Worm (Caenorhabditis elegans) whole organism, late embryonic: ENCODE measurements around the gene ZK287.1.

Experiments used
- dmd-4 ChIP-seq: sonication (generic microtip); optimal IDR thresholded peaks from 2 replicates; lab custom pipeline; 2016; ENCODE audit warnings: borderline replicate concordance, missing genetic modification characterization, missing compliant biosample characterization
- pha-4 ChIP-seq: fragments of 150-350 bp; optimal IDR thresholded peaks from 2 replicates; lab custom pipeline; 2018; ENCODE audit warnings: missing biosample characterization, missing genetic modification reagents, missing genetic modification characterization

DNA sequence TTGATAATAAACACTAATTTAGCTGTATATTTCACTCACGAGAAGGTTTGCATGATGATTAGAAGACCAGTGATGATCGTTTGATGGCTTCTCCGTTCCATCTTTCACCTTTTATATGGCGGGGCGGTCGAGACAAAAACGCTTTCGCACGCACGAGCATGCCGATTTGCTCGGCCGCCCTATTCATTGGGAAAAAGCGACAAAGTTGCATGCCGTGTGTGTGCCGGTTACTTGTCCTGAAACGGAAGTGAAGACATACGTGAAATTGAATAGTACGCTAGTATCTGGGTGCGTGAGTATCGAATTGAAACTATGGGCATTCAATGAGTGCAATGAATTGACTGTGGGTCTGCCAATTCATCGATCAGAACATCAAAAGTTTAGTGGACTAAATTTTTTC is 43.7 kb upstream of the ZK287.1 start, which contains the start of gene idpc-5:
- TF ChIP-seq pha-4 = no peak
- no peak for TF ChIP-seq dmd-4 (tag; lab: Kevin White, UChicago)
